Fruit fly (Drosophila melanogaster) whole organism, pupa: Measurements from ENCODE around the gene Fas3.

ENCODE experiments used
- CG12605 ChIP-seq: fragments of 200-800 bp; sonication (Bioruptor generic); IDR thresholded peaks from 2 replicates; pipeline ENCODE4 v1.3.6; 2022; ENCODE audit warnings: missing biosample characterization, missing genetic modification characterization
- CG14655 ChIP-seq: fragments of 200-800 bp; sonication (Bioruptor generic); optimal IDR thresholded peaks from 3 replicates; lab custom pipeline; 2017; ENCODE audit warnings: mild to moderate bottlenecking, missing biosample characterization, missing genetic modification reagents, missing genetic modification characterization
- CG17806 ChIP-seq: fragments of 200-800 bp; sonication (Bioruptor generic); optimal IDR thresholded peaks from 2 replicates; lab custom pipeline; 2018; ENCODE audit warnings: missing biosample characterization, mild to moderate bottlenecking, missing genetic modification characterization, moderate library complexity
- CG32121 ChIP-seq: fragments of 200-800 bp; sonication (Bioruptor generic); IDR thresholded peaks from 2 replicates; pipeline ENCODE4 v1.3.6; 2022; ENCODE audit warnings: missing biosample characterization, missing genetic modification characterization
- CG4496 ChIP-seq: fragments of 200-800 bp; sonication (Bioruptor generic); IDR thresholded peaks from 3 replicates; pipeline ENCODE4 v1.3.6; 2022; ENCODE audit warnings: missing biosample characterization, missing genetic modification characterization
- CG8301 ChIP-seq: fragments of 200-800 bp; sonication (Bioruptor generic); optimal IDR thresholded peaks from 2 replicates; lab custom pipeline; 2018; ENCODE audit warnings: missing biosample characterization, mild to moderate bottlenecking, missing genetic modification characterization
- D1 ChIP-seq: fragments of 200-800 bp; sonication (Bioruptor generic); optimal IDR thresholded peaks from 2 replicates; lab custom pipeline; 2018; ENCODE audit warnings: missing biosample characterization, mild to moderate bottlenecking, missing genetic modification characterization, moderate library complexity
- EcR ChIP-seq: fragments of 200-800 bp; sonication (Bioruptor generic); optimal IDR thresholded peaks from 3 replicates; lab custom pipeline; 2019; ENCODE audit warnings: missing biosample characterization, missing genetic modification characterization, mild to moderate bottlenecking, moderate library complexity, missing genetic modification reagents
- Ets98B ChIP-seq: fragments of 200-800 bp; sonication (Bioruptor generic); IDR thresholded peaks from 2 replicates; pipeline ENCODE4 v1.3.6; 2022; ENCODE audit warnings: missing biosample characterization, missing genetic modification characterization
- Pif1A ChIP-seq: fragments of 200-800 bp; sonication (Bioruptor generic); optimal IDR thresholded peaks from 3 replicates; lab custom pipeline; 2016; ENCODE audit warnings: missing biosample characterization, missing genetic modification characterization
- Pif1B ChIP-seq: fragments of 200-800 bp; sonication (Bioruptor generic); optimal IDR thresholded peaks from 3 replicates; lab custom pipeline; 2016; ENCODE audit warnings: missing biosample characterization, missing genetic modification characterization
- Snoo ChIP-seq: fragments of 200-800 bp; sonication (Bioruptor generic); optimal IDR thresholded peaks from 3 replicates; lab custom pipeline; 2017; ENCODE audit warnings: missing biosample characterization, mild to moderate bottlenecking, missing genetic modification characterization, inconsistent platforms
- gl ChIP-seq: fragments of 200-800 bp; sonication (Bioruptor generic); optimal IDR thresholded peaks from 2 replicates; lab custom pipeline; 2018; ENCODE audit warnings: missing biosample characterization, mild to moderate bottlenecking, missing genetic modification characterization

DNA sequence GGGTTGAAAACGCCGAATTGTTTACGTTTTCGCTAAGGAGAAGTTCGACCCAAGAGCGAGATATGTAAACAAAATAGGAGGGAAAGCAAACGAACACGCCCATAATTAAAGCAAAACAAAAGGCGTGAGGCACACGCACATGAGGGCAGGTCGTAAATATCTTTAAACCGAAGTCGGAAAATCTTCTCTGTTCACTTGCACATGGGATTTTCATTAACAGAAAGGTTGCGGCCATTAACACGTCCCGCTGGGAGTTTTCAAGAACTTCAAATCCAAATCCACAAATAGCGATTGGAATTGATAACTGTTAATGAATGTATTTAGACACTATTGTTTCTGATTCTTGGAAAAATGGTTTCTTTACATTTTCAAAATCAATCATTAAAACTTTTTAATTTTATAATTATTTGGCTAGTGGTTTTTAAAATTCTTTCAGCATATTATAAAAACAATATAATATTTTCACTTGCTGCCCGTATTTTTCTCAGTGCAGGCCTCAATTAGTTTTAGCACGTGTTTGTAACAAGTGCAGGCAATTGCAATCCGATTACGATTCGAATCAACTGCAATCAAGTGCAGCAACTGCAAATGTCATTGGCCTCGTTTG lies 14.0 kb downstream of the Fas3 start:
- TF ChIP-seq Pif1A (no peak), CG14655 (GFP tag; lab: Kevin White, UChicago) (peak; percentile 36), CG32121 (GFP tag; lab: Robert Waterston, UW) (no peak), Snoo (tag; lab: Kevin White, UChicago) (no peak), EcR (GFP tag; lab: Kevin White, UChicago) (no peak), D1 (tag; lab: Kevin White, UChicago) (no peak), CG17806 (tag; lab: Kevin White, UChicago) (no peak), CG8301 (peak; percentile 5), Pif1B (no peak), CG4496 (GFP tag; lab: Robert Waterston, UW) (no peak), CG12605 (GFP tag; lab: Robert Waterston, UW) (no peak), Ets98B (GFP tag; lab: Robert Waterston, UW) (no peak), gl (no peak)
